Fruit fly (Drosophila melanogaster) Kc167 (cell line): ENCODE measurements around the gene CG11786.

Source experiments
- Sin3A ChIP-seq: fragments of >200 bp; optimal IDR thresholded peaks from 2 replicates; lab custom pipeline; 2018; ENCODE audit warnings: missing external identifiers
- psq ChIP-seq: fragments of >200 bp; optimal IDR thresholded peaks from 2 replicates; lab custom pipeline; 2017; ENCODE audit warnings: missing external identifiers

dm6 chr3R:25039028-25039476, 7.1 kb upstream of the CG11786 start, which contains the start of the genes Ythdf and bai:
- no peak for TF ChIP-seq Sin3A (lab: Kevin White, UChicago)
- no peak for TF ChIP-seq psq (lab: Kevin White, UChicago)
